Worm (Caenorhabditis elegans) whole organism, young adult: ENCODE measurements around the gene F20D1.3.

Source experiments
- B0035.1 ChIP-seq: sonication (generic microtip); optimal IDR thresholded peaks from 2 replicates; lab custom pipeline; 2016; ENCODE audit warnings: missing genetic modification characterization, mild to moderate bottlenecking, missing compliant biosample characterization, missing genotype, missing genetic modification reagents
- B0261.1 ChIP-seq: sonication (generic microtip); optimal IDR thresholded peaks from 2 replicates; lab custom pipeline; 2016; ENCODE audit warnings: mild to moderate bottlenecking, missing genetic modification characterization, moderate library complexity, missing compliant biosample characterization
- C06A6.2 ChIP-seq: fragments of 200-800 bp; sonication (Bioruptor generic); conservative IDR thresholded peaks from 2 replicates; pipeline ENCODE4 v1.3.6; 2022; ENCODE audit warnings: missing genetic modification characterization, missing compliant biosample characterization
- F33H1.4 ChIP-seq: fragments of 200-800 bp; sonication (Bioruptor generic); IDR thresholded peaks from 2 replicates; pipeline ENCODE4 v1.3.6; 2022; ENCODE audit warnings: missing genetic modification reagents, missing genetic modification characterization, missing compliant biosample characterization
- F49E8.2 ChIP-seq: sonication (generic microtip); optimal IDR thresholded peaks from 3 replicates; lab custom pipeline; 2017; ENCODE audit warnings: missing genetic modification characterization, mild to moderate bottlenecking, missing compliant biosample characterization, antibody characterized with exemption, moderate library complexity; ENCODE audit not compliant: insufficient read depth
- F55B11.4 ChIP-seq: sonication (generic microtip); optimal IDR thresholded peaks from 2 replicates; lab custom pipeline; 2016; ENCODE audit warnings: missing compliant biosample characterization, missing genetic modification characterization, borderline replicate concordance; ENCODE audit not compliant: insufficient read depth
- F57A8.1 ChIP-seq: fragments of 200-800 bp; sonication (Bioruptor generic); optimal IDR thresholded peaks from 2 replicates; lab custom pipeline; 2018; ENCODE audit warnings: mild to moderate bottlenecking, missing genetic modification characterization, moderate library complexity, missing compliant biosample characterization
- K12H6.12 ChIP-seq: fragments of 200-800 bp; sonication (Bioruptor generic); optimal IDR thresholded peaks from 2 replicates; lab custom pipeline; 2018; ENCODE audit warnings: mild to moderate bottlenecking, missing genetic modification characterization, missing compliant biosample characterization
- Y56A3A.18 ChIP-seq: fragments of 200-800 bp; sonication (Bioruptor generic); IDR thresholded peaks from 2 replicates; pipeline ENCODE4 v1.3.6; 2022; ENCODE audit warnings: missing genetic modification reagents, missing genetic modification characterization, missing compliant biosample characterization
- Y79H2A.3 ChIP-seq: fragments of 200-800 bp; sonication (Bioruptor generic); conservative IDR thresholded peaks from 2 replicates; pipeline ENCODE4 v1.3.6; 2022; ENCODE audit warnings: missing genetic modification reagents, missing genetic modification characterization, missing compliant biosample characterization
- Y95B8A.8 ChIP-seq: fragments of 200-800 bp; sonication (Bioruptor generic); IDR thresholded peaks from 2 replicates; pipeline ENCODE4 v1.3.6; 2022; ENCODE audit warnings: missing genetic modification reagents, missing genetic modification characterization, missing compliant biosample characterization
- ZK185.1 ChIP-seq: sonication (generic microtip); optimal IDR thresholded peaks from 2 replicates; lab custom pipeline; 2016; ENCODE audit warnings: mild to moderate bottlenecking, missing genetic modification characterization, missing compliant biosample characterization; ENCODE audit not compliant: poor library complexity, severe bottlenecking
- akir-1 ChIP-seq: fragments of 200-800 bp; sonication (Bioruptor generic); optimal IDR thresholded peaks from 2 replicates; lab custom pipeline; 2018; ENCODE audit warnings: mild to moderate bottlenecking, missing genetic modification characterization, moderate library complexity, missing compliant biosample characterization
- aptf-3 ChIP-seq: fragments of 200-800 bp; sonication (Bioruptor generic); IDR thresholded peaks from 2 replicates; pipeline ENCODE4 v1.3.6; 2022; ENCODE audit warnings: missing genetic modification characterization, missing compliant biosample characterization
- atf-7 ChIP-seq: sonication (generic microtip); optimal IDR thresholded peaks from 2 replicates; lab custom pipeline; 2017; ENCODE audit warnings: mild to moderate bottlenecking, missing genetic modification characterization, missing compliant biosample characterization
- attf-5 ChIP-seq: fragments of 200-800 bp; sonication (Bioruptor generic); optimal IDR thresholded peaks from 2 replicates; lab custom pipeline; 2018; ENCODE audit warnings: mild to moderate bottlenecking, missing genetic modification characterization, missing compliant biosample characterization
- bed-2 ChIP-seq: fragments of 200-800 bp; sonication (Bioruptor generic); IDR thresholded peaks from 2 replicates; pipeline ENCODE4 v1.3.6; 2022; ENCODE audit warnings: missing genetic modification reagents, missing genetic modification characterization, missing compliant biosample characterization
- ceh-40 ChIP-seq: fragments of 200-800 bp; sonication (Bioruptor generic); IDR thresholded peaks from 2 replicates; pipeline ENCODE4 v1.3.6; 2022; ENCODE audit warnings: missing genetic modification characterization, missing compliant biosample characterization
- ceh-79 ChIP-seq: sonication (generic microtip); optimal IDR thresholded peaks from 2 replicates; lab custom pipeline; 2017; ENCODE audit warnings: mild to moderate bottlenecking, missing genetic modification characterization, missing compliant biosample characterization
- ceh-91 ChIP-seq: fragments of 200-800 bp; sonication (Bioruptor generic); IDR thresholded peaks from 2 replicates; pipeline ENCODE4 v1.3.6; 2022; ENCODE audit warnings: missing genetic modification reagents, missing genetic modification characterization, missing compliant biosample characterization
- chd-7 ChIP-seq: sonication (generic microtip); optimal IDR thresholded peaks from 2 replicates; lab custom pipeline; 2016; ENCODE audit warnings: mild to moderate bottlenecking, missing genetic modification characterization, moderate library complexity, missing compliant biosample characterization
- dox-1 ChIP-seq: fragments of 200-800 bp; sonication (Bioruptor generic); IDR thresholded peaks from 2 replicates; pipeline ENCODE4 v1.3.6; 2022; ENCODE audit warnings: missing genetic modification reagents, missing genetic modification characterization, missing compliant biosample characterization
- egl-44 ChIP-seq: fragments of 200-800 bp; sonication (Bioruptor generic); IDR thresholded peaks from 2 replicates; pipeline ENCODE4 v1.3.6; 2022; ENCODE audit warnings: missing genetic modification reagents, missing genetic modification characterization, missing compliant biosample characterization
- ets-4 ChIP-seq: fragments of 200-800 bp; sonication (Bioruptor generic); optimal IDR thresholded peaks from 2 replicates; lab custom pipeline; 2018; ENCODE audit warnings: mild to moderate bottlenecking, missing genetic modification characterization, missing compliant biosample characterization
- fkh-3 ChIP-seq: sonication (generic microtip); optimal IDR thresholded peaks from 2 replicates; lab custom pipeline; 2016; ENCODE audit warnings: mild to moderate bottlenecking, missing genetic modification characterization, missing compliant biosample characterization
- hmg-20 ChIP-seq: fragments of 200-800 bp; sonication (Bioruptor generic); IDR thresholded peaks from 2 replicates; pipeline ENCODE4 v1.3.6; 2022; ENCODE audit warnings: missing genetic modification reagents, missing genetic modification characterization, missing compliant biosample characterization
- let-607 ChIP-seq, 2 experiments: fragments of 200-800 bp in 1 of 2; sonication (Bioruptor generic) in 1 of 2; sonication (generic microtip) in 1 of 2; optimal IDR thresholded peaks; 2 replicates each; lab custom pipeline; 2016 to 2018; ENCODE audit warnings: mild to moderate bottlenecking in 2 of 2, missing compliant biosample characterization in 2 of 2, missing genetic modification characterization in 2 of 2, moderate library complexity in 2 of 2, missing genotype in 1 of 2
- lin-35 ChIP-seq, 3 experiments: fragments of 150-350 bp in 2 of 3; sonication (generic microtip) in 1 of 3; optimal IDR thresholded peaks; 2 replicates each; lab custom pipeline; 2014 to 2018; ENCODE audit warnings: missing biosample characterization in 3 of 3, missing genetic modification characterization in 3 of 3, missing genetic modification reagents in 3 of 3
- lin-40 ChIP-seq: sonication (generic microtip); optimal IDR thresholded peaks from 2 replicates; lab custom pipeline; 2016; ENCODE audit warnings: missing genetic modification characterization, mild to moderate bottlenecking, missing compliant biosample characterization, missing genotype, missing genetic modification reagents
- lsl-1 ChIP-seq: fragments of 200-800 bp; sonication (Bioruptor generic); optimal IDR thresholded peaks from 2 replicates; lab custom pipeline; 2018; ENCODE audit warnings: mild to moderate bottlenecking, missing genetic modification characterization, moderate library complexity, missing compliant biosample characterization
- lsy-27 ChIP-seq: sonication (generic microtip); optimal IDR thresholded peaks from 2 replicates; lab custom pipeline; 2017; ENCODE audit warnings: missing genetic modification characterization, mild to moderate bottlenecking, missing compliant biosample characterization, antibody characterized with exemption, missing genotype, borderline replicate concordance; ENCODE audit not compliant: insufficient read depth
- madf-3 ChIP-seq: fragments of 200-800 bp; sonication (Bioruptor generic); IDR thresholded peaks from 2 replicates; pipeline ENCODE4 v1.3.6; 2022; ENCODE audit warnings: missing genetic modification reagents, missing genetic modification characterization, missing compliant biosample characterization
- madf-8 ChIP-seq: fragments of 200-800 bp; sonication (Bioruptor generic); conservative IDR thresholded peaks from 2 replicates; pipeline ENCODE4 v1.3.6; 2022; ENCODE audit warnings: missing genetic modification reagents, missing genetic modification characterization, missing compliant biosample characterization
- mes-4 ChIP-seq: sonication (generic microtip); optimal IDR thresholded peaks from 2 replicates; lab custom pipeline; 2016; ENCODE audit warnings: missing genotype, missing genetic modification characterization, missing compliant biosample characterization
- mxl-1 ChIP-seq: sonication (generic microtip); optimal IDR thresholded peaks from 2 replicates; lab custom pipeline; 2016; ENCODE audit warnings: missing genetic modification characterization, missing compliant biosample characterization
- nhr-179 ChIP-seq: sonication (generic microtip); optimal IDR thresholded peaks from 2 replicates; lab custom pipeline; 2016; ENCODE audit warnings: mild to moderate bottlenecking, missing genetic modification characterization, missing compliant biosample characterization
- pbrm-1 ChIP-seq: fragments of 200-800 bp; sonication (Bioruptor generic); IDR thresholded peaks from 2 replicates; pipeline ENCODE4 v1.3.6; 2022; ENCODE audit warnings: missing genetic modification reagents, missing genetic modification characterization, missing compliant biosample characterization
- sdz-38 ChIP-seq: sonication (generic microtip); optimal IDR thresholded peaks from 2 replicates; lab custom pipeline; 2016; ENCODE audit warnings: missing genotype, missing genetic modification characterization, missing compliant biosample characterization
- sea-2 ChIP-seq: fragments of 200-800 bp; sonication (Bioruptor generic); IDR thresholded peaks from 2 replicates; pipeline ENCODE4 v1.3.6; 2022; ENCODE audit warnings: missing genetic modification characterization, missing compliant biosample characterization
- snpc-1.3 ChIP-seq: sonication (generic microtip); optimal IDR thresholded peaks from 2 replicates; lab custom pipeline; 2017; ENCODE audit warnings: missing genetic modification characterization, mild to moderate bottlenecking, missing compliant biosample characterization, antibody characterized with exemption, moderate library complexity, missing genotype, missing genetic modification reagents; ENCODE audit not compliant: insufficient read depth
- snpc-4 ChIP-seq, 5 experiments: fragments of 150-350 bp in 1 of 5; sonication (generic microtip) in 4 of 5; optimal IDR thresholded peaks; 2 replicates each; lab custom pipeline; 2014 to 2018; ENCODE audit warnings: missing genetic modification characterization in 5 of 5, missing biosample characterization in 3 of 5, antibody characterized with exemption in 2 of 5, mild to moderate bottlenecking in 2 of 5, missing compliant biosample characterization in 2 of 5, missing genotype in 2 of 5, moderate library complexity in 2 of 5, missing genetic modification reagents in 1 of 5
- somi-1 ChIP-seq: fragments of 200-800 bp; sonication (Bioruptor generic); optimal IDR thresholded peaks from 2 replicates; lab custom pipeline; 2018; ENCODE audit warnings: mild to moderate bottlenecking, missing genetic modification characterization, missing compliant biosample characterization
- sptf-2 ChIP-seq: fragments of 200-800 bp; sonication (Bioruptor generic); optimal IDR thresholded peaks from 2 replicates; lab custom pipeline; 2018; ENCODE audit warnings: mild to moderate bottlenecking, missing genetic modification characterization, missing compliant biosample characterization
- tbp1 ChIP-seq: fragments of 200-800 bp; sonication (Bioruptor generic); optimal IDR thresholded peaks from 2 replicates; lab custom pipeline; 2018; ENCODE audit warnings: mild to moderate bottlenecking, missing genetic modification characterization, missing compliant biosample characterization
- unc-130 ChIP-seq: sonication (generic microtip); optimal IDR thresholded peaks from 2 replicates; lab custom pipeline; 2016; ENCODE audit warnings: missing genetic modification reagents, missing genetic modification characterization, missing compliant biosample characterization
- unc-62 ChIP-seq: fragments of 150-350 bp; optimal IDR thresholded peaks from 2 replicates; lab custom pipeline; 2014; ENCODE audit warnings: missing biosample characterization, missing genetic modification reagents, missing genetic modification characterization
- ztf-22 ChIP-seq: fragments of 200-800 bp; sonication (Bioruptor generic); optimal IDR thresholded peaks from 2 replicates; lab custom pipeline; 2018; ENCODE audit warnings: mild to moderate bottlenecking, missing genetic modification characterization, moderate library complexity, missing compliant biosample characterization
- ztf-25 ChIP-seq: fragments of 200-800 bp; sonication (Bioruptor generic); IDR thresholded peaks from 2 replicates; pipeline ENCODE4 v1.3.6; 2022; ENCODE audit warnings: missing genetic modification reagents, missing genetic modification characterization, missing compliant biosample characterization

Gene F20D1.3

DNA sequence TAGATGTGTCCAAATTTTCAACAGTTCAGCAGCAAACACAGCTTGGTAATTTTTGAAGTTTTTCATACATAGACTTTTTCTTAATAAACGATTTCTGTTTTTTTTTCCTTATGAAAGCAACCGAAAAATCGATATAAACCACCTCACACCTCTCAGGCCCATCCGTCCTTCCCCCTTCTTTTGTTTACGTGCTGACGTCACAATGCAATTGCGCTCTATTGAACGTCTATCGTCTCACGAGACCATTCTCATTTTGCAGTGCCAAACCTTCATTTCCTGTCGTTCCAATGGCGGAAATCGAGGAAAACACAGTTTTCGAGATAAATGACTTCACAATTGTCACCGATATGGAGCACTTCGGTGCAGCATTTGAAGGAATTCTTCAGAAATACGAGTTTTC lies 7.4 kb downstream of the F20D1.3 start, which contains the start of gene rbg-1 (continued):
- TF ChIP-seq F49E8.2 (tag; lab: Kevin White, UChicago) (no peak), lsy-27 (tag; lab: Kevin White, UChicago) (no peak), sdz-38 (no peak), atf-7 (tag; lab: Kevin White, UChicago) (no peak), ztf-25 (GFP tag; lab: Robert Waterston, UW) (no peak), unc-130 (no peak), lin-40 (tag; lab: Kevin White, UChicago) (peak; percentile 59), ceh-91 (GFP tag; lab: Robert Waterston, UW) (no peak), attf-5 (GFP tag; lab: Kevin White, UChicago) (peak; percentile 75), sea-2 (GFP tag; lab: Robert Waterston, UW) (no peak), let-607 (tag; optimal IDR thresholded peaks at IDR 0.05; lab: Kevin White, UChicago) (peak; percentile 50 to 71), K12H6.12 (tag; lab: Kevin White, UChicago) (peak; percentile 60), tbp1 (GFP tag; lab: Kevin White, UChicago) (peak; percentile 14), mes-4 (tag; lab: Kevin White, UChicago) (no peak), lsl-1 (GFP tag; lab: Kevin White, UChicago) (no peak), Y95B8A.8 (GFP tag; lab: Robert Waterston, UW) (no peak), unc-62 (GFP tag; lab: Kevin White, UChicago) (no peak), F33H1.4 (GFP tag; lab: Robert Waterston, UW) (no peak), C06A6.2 (no peak), aptf-3 (no peak), ZK185.1 (tag; lab: Kevin White, UChicago) (peak; percentile 3), nhr-179 (tag; lab: Kevin White, UChicago) (no peak), mxl-1 (no peak), F57A8.1 (GFP tag; lab: Kevin White, UChicago) (no peak), sptf-2 (GFP tag; lab: Kevin White, UChicago) (no peak), fkh-3 (no peak), B0035.1 (tag; lab: Kevin White, UChicago) (no peak), snpc-4 (GFP tag; optimal IDR thresholded peaks at IDR 0.05; lab: Kevin White, UChicago) (no peak), snpc-4 (tag; optimal IDR thresholded peaks at IDR 0.05; lab: Kevin White, UChicago) (peak in 3 of 4 experiments; percentile 17 to 43 (median 24)), bed-2 (GFP tag; lab: Robert Waterston, UW) (no peak), ceh-79 (tag; lab: Kevin White, UChicago) (no peak), F55B11.4 (tag; lab: Kevin White, UChicago) (no peak), ets-4 (GFP tag; lab: Kevin White, UChicago) (no peak), pbrm-1 (peak; percentile 49; the same call in 1 of the 2 replicates), Y79H2A.3 (GFP tag; lab: Robert Waterston, UW) (no peak), madf-8 (GFP tag; lab: Robert Waterston, UW) (no peak), madf-3 (GFP tag; lab: Robert Waterston, UW) (no peak), egl-44 (GFP tag; lab: Robert Waterston, UW) (no peak), dox-1 (GFP tag; lab: Robert Waterston, UW) (peak; percentile 68), Y56A3A.18 (GFP tag; lab: Robert Waterston, UW) (no peak), B0261.1 (tag; lab: Kevin White, UChicago) (no peak), lin-35 (GFP tag; optimal IDR thresholded peaks at IDR 0.05; lab: Kevin White, UChicago) (peak in 1 of 3 experiments; percentile 12), somi-1 (GFP tag; lab: Kevin White, UChicago) (peak; percentile 6), ceh-40 (GFP tag; lab: Robert Waterston, UW) (no peak), snpc-1.3 (no peak), akir-1 (GFP tag; lab: Kevin White, UChicago) (no peak), ztf-22 (GFP tag; lab: Kevin White, UChicago) (no peak), hmg-20 (GFP tag; lab: Robert Waterston, UW) (no peak), chd-7 (tag; lab: Kevin White, UChicago) (no peak)
